Fruit fly (Drosophila melanogaster) Kc167 (cell line): ENCODE results near the gene CG8852.

Source experiments
- Sin3A ChIP-seq: fragments of >200 bp; optimal IDR thresholded peaks from 2 replicates; lab custom pipeline; 2018; ENCODE audit warnings: missing external identifiers
- insv ChIP-seq: fragments of >200 bp; optimal IDR thresholded peaks from 3 replicates; lab custom pipeline; 2018; ENCODE audit warnings: missing external identifiers
- ttk ChIP-seq: sonication (Bioruptor generic); optimal IDR thresholded peaks from 2 replicates; lab custom pipeline; 2017; ENCODE audit warnings: missing external identifiers

- TF ChIP-seq insv (lab: Kevin White, UChicago) (no peak), Sin3A (lab: Kevin White, UChicago) (no peak), ttk (lab: Kevin White, UChicago) (no peak)
Observed at dm6 chr2L:3475948-3476347, 49.0 kb upstream of the CG8852 start.
